Worm (Caenorhabditis elegans): ENCODE measurements around the gene trpp-4.

DNA sequence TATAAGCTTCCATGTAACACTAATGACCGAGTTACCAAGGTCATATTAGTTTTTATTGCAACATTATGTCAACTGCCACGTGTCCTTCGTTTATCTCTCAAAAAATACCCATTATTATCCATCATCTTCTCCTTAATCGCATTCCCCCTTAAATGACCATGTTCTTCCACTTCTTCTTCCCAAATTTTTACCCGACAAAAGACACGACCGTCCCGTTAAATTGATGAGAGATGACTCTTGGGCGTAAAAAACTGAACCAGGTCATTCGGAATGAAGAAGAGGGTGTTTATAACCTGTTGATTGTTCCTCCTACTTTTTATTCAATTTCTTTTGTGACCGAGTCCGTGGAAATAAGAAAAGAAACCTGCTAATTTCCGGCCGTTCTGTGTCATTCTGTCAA, 44.5 kb downstream of the trpp-4 start:
- TF ChIP-seq unc-130 (GFP tag; optimal IDR thresholded peaks at IDR 0.05) (no peak), snpc-1.1 (tag; optimal IDR thresholded peaks at IDR 0.05; ENCODE audit: insufficient read depth) (no peak), fkh-3 (tag; optimal IDR thresholded peaks at IDR 0.05) (no peak), lin-35 (GFP tag; optimal IDR thresholded peaks at IDR 0.05) (no peak), hlh-12 (tag; optimal IDR thresholded peaks at IDR 0.05) (no peak), aptf-2 (GFP tag; conservative IDR thresholded peaks at IDR 0.05) (no peak), pbrm-1 (GFP tag; IDR thresholded peaks at IDR 0.05) (no peak), nhr-27 (tag; optimal IDR thresholded peaks at IDR 0.05) (no peak), ets-4 (GFP tag; optimal IDR thresholded peaks at IDR 0.05) (no peak)
